Fruit fly (Drosophila melanogaster) whole organism, embryonic: ENCODE data around the gene shd.
A peak's percentile ranks its signal among the peaks of the same experiment; 100 is the strongest.

ENCODE experiments used
- Ada2b ChIP-seq: fragments of 200-800 bp; sonication (Bioruptor generic); IDR thresholded peaks from 2 replicates; pipeline ENCODE4 v1.3.6; 2022; ENCODE audit warnings: missing biosample characterization, missing genetic modification characterization
- CG10267 ChIP-seq: fragments of 200-800 bp; sonication (Bioruptor generic); optimal IDR thresholded peaks from 2 replicates; lab custom pipeline; 2018; ENCODE audit warnings: missing biosample characterization, mild to moderate bottlenecking, missing genetic modification characterization, moderate library complexity
- CG10366 ChIP-seq: fragments of 200-800 bp; sonication (Bioruptor generic); IDR thresholded peaks from 2 replicates; pipeline ENCODE4 v1.3.6; 2022; ENCODE audit warnings: missing biosample characterization, missing genetic modification characterization
- CG10565 ChIP-seq: fragments of 200-800 bp; sonication (Bioruptor generic); optimal IDR thresholded peaks from 3 replicates; lab custom pipeline; 2016; ENCODE audit warnings: missing biosample characterization, mild to moderate bottlenecking, missing genetic modification characterization
- CG10959 ChIP-seq: fragments of 200-800 bp; sonication (Bioruptor generic); IDR thresholded peaks from 2 replicates; pipeline ENCODE4 v1.3.6; 2022; ENCODE audit warnings: missing biosample characterization, missing genetic modification characterization
- CG13424 ChIP-seq: fragments of 200-800 bp; sonication (Bioruptor generic); optimal IDR thresholded peaks from 2 replicates; lab custom pipeline; 2019; ENCODE audit warnings: missing biosample characterization, mild to moderate bottlenecking, missing genetic modification characterization, moderate library complexity
- CG14667 ChIP-seq: fragments of 200-800 bp; sonication (Bioruptor generic); IDR thresholded peaks from 2 replicates; pipeline ENCODE4 v1.3.6; 2022; ENCODE audit warnings: missing biosample characterization, missing genetic modification characterization
- CG14710 ChIP-seq: fragments of 200-800 bp; sonication (Bioruptor generic); optimal IDR thresholded peaks from 3 replicates; lab custom pipeline; 2019; ENCODE audit warnings: missing biosample characterization, mild to moderate bottlenecking, missing genetic modification characterization, moderate library complexity
- CG14965 ChIP-seq: fragments of 200-800 bp; sonication (Bioruptor generic); optimal IDR thresholded peaks from 2 replicates; lab custom pipeline; 2016; ENCODE audit warnings: missing biosample characterization, missing genetic modification characterization, borderline replicate concordance
- CG18599 ChIP-seq: fragments of 200-800 bp; sonication (Bioruptor generic); optimal IDR thresholded peaks from 3 replicates; lab custom pipeline; 2017; ENCODE audit warnings: missing biosample characterization, missing genetic modification characterization, mild to moderate bottlenecking, moderate library complexity, missing genetic modification reagents
- CG31365 ChIP-seq: fragments of 200-800 bp; sonication (Bioruptor generic); optimal IDR thresholded peaks from 2 replicates; lab custom pipeline; 2018; ENCODE audit warnings: missing biosample characterization, mild to moderate bottlenecking, missing genetic modification characterization
- CG31388 ChIP-seq: fragments of 200-800 bp; sonication (Bioruptor generic); optimal IDR thresholded peaks from 2 replicates; lab custom pipeline; 2016; ENCODE audit warnings: missing biosample characterization, missing genetic modification characterization
- CG3281 ChIP-seq: fragments of 200-800 bp; sonication (Bioruptor generic); optimal IDR thresholded peaks from 3 replicates; lab custom pipeline; 2017; ENCODE audit warnings: missing biosample characterization, mild to moderate bottlenecking, missing genetic modification characterization
- CG4360 ChIP-seq: fragments of 200-800 bp; sonication (Bioruptor generic); IDR thresholded peaks from 2 replicates; pipeline ENCODE4 v1.3.6; 2022; ENCODE audit warnings: missing biosample characterization, missing genetic modification characterization
- CG4424 ChIP-seq: fragments of 200-800 bp; sonication (Bioruptor generic); optimal IDR thresholded peaks from 3 replicates; lab custom pipeline; 2016; ENCODE audit warnings: missing biosample characterization, missing genetic modification characterization
- CG6765 ChIP-seq: fragments of 200-800 bp; sonication (Bioruptor generic); optimal IDR thresholded peaks from 3 replicates; lab custom pipeline; 2017; ENCODE audit warnings: missing biosample characterization, mild to moderate bottlenecking, missing genetic modification characterization
- CG8924 ChIP-seq: fragments of 200-800 bp; optimal IDR thresholded peaks from 3 replicates; lab custom pipeline; 2019; ENCODE audit warnings: missing biosample characterization, mild to moderate bottlenecking, missing genetic modification characterization, moderate library complexity
- CG9817 ChIP-seq: fragments of 200-800 bp; sonication (Bioruptor generic); optimal IDR thresholded peaks from 2 replicates; lab custom pipeline; 2018; ENCODE audit warnings: missing biosample characterization, mild to moderate bottlenecking, missing genetic modification characterization, moderate library complexity
- Dfd ChIP-seq, 2 experiments: fragments of >200 bp; optimal IDR thresholded peaks; 2 replicates each; lab custom pipeline; 2017; ENCODE audit warnings: missing biosample characterization in 2 of 2, missing genetic modification characterization in 2 of 2
- Elba2 ChIP-seq: fragments of 200-800 bp; sonication (Bioruptor generic); optimal IDR thresholded peaks from 3 replicates; lab custom pipeline; 2016; ENCODE audit warnings: missing biosample characterization, missing genetic modification characterization
- Ets65A ChIP-seq: fragments of 200-800 bp; sonication (Bioruptor generic); peaks from one replicate; lab custom pipeline; 2016; ENCODE audit warnings: missing biosample characterization, missing genetic modification characterization
- HLH3B ChIP-seq: fragments of 200-800 bp; sonication (Bioruptor generic); IDR thresholded peaks from 2 replicates; pipeline ENCODE4 v1.3.6; 2022; ENCODE audit warnings: missing biosample characterization, missing genetic modification characterization
- Hr78 ChIP-seq, 2 experiments: fragments of 200-800 bp in 1 of 2; fragments of >200 bp in 1 of 2; sonication (Bioruptor generic) in 1 of 2; optimal IDR thresholded peaks; 2 replicates each; lab custom pipeline; 2017 to 2019; ENCODE audit warnings: missing biosample characterization in 2 of 2, missing genetic modification characterization in 2 of 2, mild to moderate bottlenecking in 1 of 2, moderate library complexity in 1 of 2
- NK7.1 ChIP-seq: fragments of 200-800 bp; sonication (Bioruptor generic); optimal IDR thresholded peaks from 3 replicates; lab custom pipeline; 2016; ENCODE audit warnings: missing biosample characterization, missing genetic modification characterization
- Ptx1 ChIP-seq: fragments of 200-800 bp; sonication (Bioruptor generic); IDR thresholded peaks from 2 replicates; pipeline ENCODE4 v1.3.6; 2022; ENCODE audit warnings: missing biosample characterization, missing genetic modification characterization
- Sox100B ChIP-seq: fragments of 200-800 bp; sonication (Bioruptor generic); optimal IDR thresholded peaks from 3 replicates; lab custom pipeline; 2018; ENCODE audit warnings: missing biosample characterization, mild to moderate bottlenecking, missing genetic modification characterization
- Spps ChIP-seq: fragments of 200-800 bp; sonication (Bioruptor generic); optimal IDR thresholded peaks from 2 replicates; lab custom pipeline; 2018; ENCODE audit warnings: missing biosample characterization, mild to moderate bottlenecking, missing genetic modification characterization
- TFAM ChIP-seq: fragments of 200-800 bp; sonication (Bioruptor generic); optimal IDR thresholded peaks from 2 replicates; lab custom pipeline; 2017; ENCODE audit warnings: missing biosample characterization, missing genetic modification characterization, inconsistent platforms
- Xbp1 ChIP-seq: fragments of 200-800 bp; sonication (Bioruptor generic); optimal IDR thresholded peaks from 3 replicates; lab custom pipeline; 2016; ENCODE audit warnings: missing biosample characterization, mild to moderate bottlenecking, missing genetic modification characterization
- Xrp1 ChIP-seq: fragments of 200-800 bp; sonication (Bioruptor generic); IDR thresholded peaks from 2 replicates; pipeline ENCODE4 v1.3.6; 2022; ENCODE audit warnings: missing biosample characterization, missing genetic modification characterization
- bsh ChIP-seq, 2 experiments: fragments of 200-800 bp; sonication (Bioruptor generic); optimal IDR thresholded peaks; 2 replicates each; lab custom pipeline; 2017 to 2018; ENCODE audit warnings: mild to moderate bottlenecking in 2 of 2, missing biosample characterization in 2 of 2, missing genetic modification characterization in 2 of 2, moderate library complexity in 1 of 2
- croc ChIP-seq: fragments of 200-800 bp; sonication (Bioruptor generic); conservative IDR thresholded peaks from 3 replicates; pipeline ENCODE4 v1.3.6; 2022; ENCODE audit warnings: missing biosample characterization, missing genetic modification characterization
- da ChIP-seq: fragments of 200-800 bp; sonication (Bioruptor generic); optimal IDR thresholded peaks from 2 replicates; lab custom pipeline; 2016; ENCODE audit warnings: missing biosample characterization, missing genetic modification characterization
- danr ChIP-seq: fragments of 200-800 bp; sonication (Bioruptor generic); IDR thresholded peaks from 2 replicates; pipeline ENCODE4 v1.3.6; 2022; ENCODE audit warnings: missing biosample characterization, missing genetic modification characterization
- dmrt11E ChIP-seq: fragments of 200-800 bp; sonication (Bioruptor generic); optimal IDR thresholded peaks from 3 replicates; lab custom pipeline; 2018; ENCODE audit warnings: missing biosample characterization, mild to moderate bottlenecking, missing genetic modification characterization, moderate library complexity
- fd96Cb ChIP-seq: fragments of 200-800 bp; sonication (Bioruptor generic); optimal IDR thresholded peaks from 2 replicates; lab custom pipeline; 2018; ENCODE audit warnings: missing biosample characterization, mild to moderate bottlenecking, missing genetic modification characterization, moderate library complexity
- grau ChIP-seq: fragments of 200-800 bp; optimal IDR thresholded peaks from 3 replicates; lab custom pipeline; 2019; ENCODE audit warnings: missing biosample characterization, mild to moderate bottlenecking, missing genetic modification characterization, moderate library complexity
- kay ChIP-seq: fragments of 200-800 bp; sonication (Bioruptor generic); optimal IDR thresholded peaks from 2 replicates; lab custom pipeline; 2016; ENCODE audit warnings: missing biosample characterization, missing genetic modification characterization
- knrl ChIP-seq: fragments of 200-800 bp; sonication (Bioruptor generic); IDR thresholded peaks from 3 replicates; pipeline ENCODE4 v1.3.6; 2022; ENCODE audit warnings: missing biosample characterization, missing genetic modification characterization; ENCODE audit not compliant: partially characterized antibody
- lab ChIP-seq: fragments of 200-800 bp; sonication (Bioruptor generic); optimal IDR thresholded peaks from 3 replicates; lab custom pipeline; 2017; ENCODE audit warnings: missing biosample characterization, missing genetic modification characterization, mild to moderate bottlenecking, moderate library complexity, missing genetic modification reagents
- lola ChIP-seq, 3 experiments: fragments of >200 bp in 2 of 3; fragments of 200-800 bp in 1 of 3; sonication (Bioruptor generic) in 1 of 3; optimal IDR thresholded peaks; 2 replicates each; lab custom pipeline; 2017 to 2019; ENCODE audit warnings: missing biosample characterization in 3 of 3, missing genetic modification characterization in 3 of 3, mild to moderate bottlenecking in 1 of 3, moderate library complexity in 1 of 3
- nmo ChIP-seq: fragments of 200-800 bp; sonication (Bioruptor generic); optimal IDR thresholded peaks from 2 replicates; lab custom pipeline; 2018; ENCODE audit warnings: missing biosample characterization, mild to moderate bottlenecking, missing genetic modification characterization, moderate library complexity
- phol ChIP-seq: fragments of 200-800 bp; sonication (Bioruptor generic); optimal IDR thresholded peaks from 3 replicates; lab custom pipeline; 2018; ENCODE audit warnings: missing biosample characterization, mild to moderate bottlenecking, missing genetic modification characterization, moderate library complexity
- prd ChIP-seq, 3 experiments: fragments of >200 bp in 2 of 3; fragments of 200-800 bp in 1 of 3; sonication (Bioruptor generic) in 1 of 3; optimal IDR thresholded peaks in 2 of 3; IDR thresholded peaks in 1 of 3; 2 replicates in 2 of 3; 3 replicates in 1 of 3; pipeline versions ENCODE4 v1.3.6 to Lab custom; 2017 to 2022; ENCODE audit warnings: missing biosample characterization in 1 of 3, missing genetic modification characterization in 1 of 3
- tin ChIP-seq: fragments of 200-800 bp; sonication (Bioruptor generic); optimal IDR thresholded peaks from 3 replicates; lab custom pipeline; 2016; ENCODE audit warnings: missing biosample characterization, missing genetic modification characterization
- trem ChIP-seq: fragments of 200-800 bp; optimal IDR thresholded peaks from 3 replicates; lab custom pipeline; 2019; ENCODE audit warnings: missing biosample characterization, mild to moderate bottlenecking, missing genetic modification characterization, moderate library complexity
- wor ChIP-seq: fragments of 200-800 bp; sonication (Bioruptor generic); IDR thresholded peaks from 2 replicates; pipeline ENCODE4 v1.3.6; 2022; ENCODE audit warnings: missing biosample characterization, missing genetic modification characterization
- zf30C ChIP-seq: fragments of 200-800 bp; sonication (Bioruptor generic); optimal IDR thresholded peaks from 3 replicates; lab custom pipeline; 2018; ENCODE audit warnings: missing biosample characterization, mild to moderate bottlenecking, missing genetic modification characterization

The shd gene

DNA sequence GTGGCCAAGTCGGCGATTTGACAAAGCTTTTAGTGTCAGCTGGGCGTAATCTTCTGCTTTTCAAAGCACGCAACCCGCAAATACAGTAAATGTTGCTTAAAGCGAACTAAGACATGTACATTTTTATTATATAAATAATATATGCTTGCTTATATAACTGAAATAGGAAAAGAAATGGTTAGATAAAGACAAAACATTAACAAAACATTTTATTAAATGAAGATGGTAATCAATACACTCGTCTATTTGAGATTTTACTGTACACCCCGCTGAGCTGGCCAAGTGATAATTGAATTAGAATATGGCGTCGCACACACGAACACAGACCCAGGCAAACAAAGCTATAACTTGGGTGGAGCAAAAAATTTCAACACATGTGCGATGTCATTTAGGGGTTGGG is 39.6 kb upstream of the shd start (continued):
- TF ChIP-seq lola (GFP tag; optimal IDR thresholded peaks at IDR 0.05; lab: Kevin White, UChicago), result peak in 1 of 3 experiments; percentile 8
- no peak for TF ChIP-seq da (GFP tag; lab: Kevin White, UChicago)
- peak; percentile 14 for TF ChIP-seq Sox100B (GFP tag; lab: Kevin White, UChicago)
- no peak for TF ChIP-seq Dfd (GFP tag; optimal IDR thresholded peaks at IDR 0.05; lab: Kevin White, UChicago)
- TF ChIP-seq Ptx1 (GFP tag; lab: Robert Waterston, UW), result peak; percentile 56
- TF ChIP-seq tin (GFP tag; lab: Kevin White, UChicago), result peak; percentile 25
- peak; percentile 16 for TF ChIP-seq CG8924 (tag; lab: Kevin White, UChicago)
- peak; percentile 25 for TF ChIP-seq CG14710 (tag; lab: Kevin White, UChicago)
- TF ChIP-seq Ada2b (GFP tag; lab: Robert Waterston, UW), result peak; percentile 50
- peak; percentile 16 for TF ChIP-seq CG18599 (GFP tag; lab: Kevin White, UChicago)
- peak; percentile 44 for TF ChIP-seq phol (tag; lab: Kevin White, UChicago)
- peak; percentile 37 for TF ChIP-seq CG13424
- TF ChIP-seq HLH3B (GFP tag; lab: Robert Waterston, UW), result peak; percentile 45; the same call in 1 of the 2 replicates
- peak; percentile 18 for TF ChIP-seq Xbp1 (GFP tag; lab: Kevin White, UChicago)
- peak; percentile 84 for TF ChIP-seq grau (tag; lab: Kevin White, UChicago)
- peak; percentile 29 for TF ChIP-seq fd96Cb (tag; lab: Kevin White, UChicago)
- TF ChIP-seq Hr78 (GFP tag; optimal IDR thresholded peaks at IDR 0.05; lab: Kevin White, UChicago), result no peak
- no peak for TF ChIP-seq Elba2 (GFP tag; lab: Kevin White, UChicago)
- TF ChIP-seq Xrp1 (GFP tag; lab: Robert Waterston, UW), result peak; percentile 63
- TF ChIP-seq bsh (GFP tag; optimal IDR thresholded peaks at IDR 0.05; lab: Kevin White, UChicago), result peak in 1 of 2 experiments; percentile 65
- TF ChIP-seq CG10366 (GFP tag; lab: Robert Waterston, UW), result 0 out of 2 replicates have a peak, but pooled peaks have one; percentile 14
- TF ChIP-seq danr, result 0 out of 2 replicates have a peak, but pooled peaks have one; percentile 35
- peak; percentile 25; the same call in 2 of the 3 replicates for TF ChIP-seq croc (GFP tag; lab: Robert Waterston, UW)
- TF ChIP-seq, all 482 proteins: peak for 56

DNA sequence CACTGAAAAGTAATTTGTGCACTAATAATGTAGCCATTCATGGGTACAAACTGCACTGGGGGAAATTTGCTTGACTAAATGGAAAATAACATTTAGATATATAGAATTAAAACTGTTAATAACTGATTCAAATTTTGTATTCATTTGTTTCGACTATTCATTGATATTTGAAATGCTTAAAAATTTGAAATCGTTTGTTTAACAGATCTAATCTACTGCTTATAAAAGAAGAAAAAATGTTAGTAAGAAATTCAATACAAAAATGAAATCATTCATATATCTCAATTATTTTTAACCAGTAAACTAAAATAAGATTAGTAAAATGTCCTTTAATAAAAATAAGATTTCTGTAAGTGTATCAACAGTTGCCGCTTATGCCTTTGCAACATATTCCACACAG is 38.3 kb upstream of the shd start:
- TF ChIP-seq trem (tag; lab: Kevin White, UChicago) (peak; percentile 29), wor (GFP tag; lab: Robert Waterston, UW) (no peak), Hr78 (GFP tag; optimal IDR thresholded peaks at IDR 0.05; lab: Kevin White, UChicago) (no peak), Ets65A (GFP tag; lab: Kevin White, UChicago) (no peak), CG31365 (no peak), CG10565 (GFP tag; lab: Kevin White, UChicago) (no peak), dmrt11E (tag; lab: Kevin White, UChicago) (peak; percentile 44), CG10959 (GFP tag; lab: Robert Waterston, UW) (0 out of 2 replicates have a peak, but pooled peaks have one; percentile 4), phol (tag; lab: Kevin White, UChicago) (peak; percentile 50), Spps (no peak), CG9817 (tag; lab: Kevin White, UChicago) (no peak), CG14667 (no peak), nmo (GFP tag; lab: Kevin White, UChicago) (no peak), prd (optimal IDR thresholded peaks at IDR 0.05; lab: Kevin White, UChicago) (no peak), prd (GFP tag; IDR thresholded peaks at IDR 0.05; lab: Robert Waterston, UW) (0 out of 3 replicates have a peak, but pooled peaks have one; percentile 9), zf30C (GFP tag; lab: Kevin White, UChicago) (peak; percentile 52), knrl (GFP tag; lab: Robert Waterston, UW) (no peak), CG3281 (no peak), CG4424 (GFP tag; lab: Kevin White, UChicago) (no peak), CG4360 (no peak), TFAM (no peak), bsh (GFP tag; optimal IDR thresholded peaks at IDR 0.05; lab: Kevin White, UChicago) (no peak), kay (GFP tag; lab: Kevin White, UChicago) (no peak), NK7.1 (GFP tag; lab: Kevin White, UChicago) (no peak), CG14965 (no peak), CG31388 (GFP tag; lab: Kevin White, UChicago) (no peak), CG6765 (GFP tag; lab: Kevin White, UChicago) (no peak), lab (no peak), CG10267 (tag; lab: Kevin White, UChicago) (peak; percentile 9)
